Worm (Caenorhabditis elegans): ENCODE data around the gene clec-158.

DNA sequence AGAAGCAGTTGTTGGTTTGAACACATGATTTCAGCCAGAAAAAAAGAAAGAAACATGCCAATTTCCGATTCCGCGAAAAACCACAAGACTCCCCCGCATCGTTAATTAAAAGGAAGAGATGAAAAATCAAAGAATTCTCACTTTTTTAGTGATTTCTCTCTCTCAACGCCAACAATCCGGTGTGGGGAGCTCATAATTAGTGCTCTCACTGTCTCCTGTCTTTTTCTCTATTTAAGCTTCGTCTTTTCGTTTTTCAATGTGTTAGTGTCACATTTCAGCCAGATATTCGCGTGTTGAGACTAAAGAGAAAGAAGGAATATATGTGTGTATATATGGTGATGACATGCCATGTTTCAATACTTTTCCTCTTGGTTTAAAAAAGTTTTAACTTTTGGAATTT, 14.3 kb upstream of the clec-158 start:
- TF ChIP-seq zag-1 (tag; optimal IDR thresholded peaks at IDR 0.05) (no peak), elt-3 (tag; optimal IDR thresholded peaks at IDR 0.05) (no peak), unc-62 (GFP tag; optimal IDR thresholded peaks at IDR 0.05) (no peak), nhr-25 (tag; optimal IDR thresholded peaks at IDR 0.05) (no peak), nhr-12 (tag; optimal IDR thresholded peaks at IDR 0.05) (no peak), lsy-2 (tag; optimal IDR thresholded peaks at IDR 0.05) (peak in 1 of 2 experiments; percentile 59), fos-1 (tag; optimal IDR thresholded peaks at IDR 0.05) (no peak), snpc-4 (tag; optimal IDR thresholded peaks at IDR 0.05) (no peak), nhr-237 (tag; optimal IDR thresholded peaks at IDR 0.05) (no peak), ama-1 (optimal IDR thresholded peaks at IDR 0.05) (peak; percentile 23), lin-13 (GFP tag; optimal IDR thresholded peaks at IDR 0.05) (peak; percentile 68)

All from whole organism, L2 larva.